Worm (Caenorhabditis elegans) whole organism, L3 larva: ENCODE measurements around the gene C45E5.1.

ENCODE experiments used
- R02D3.7 ChIP-seq: fragments of 150-350 bp; optimal IDR thresholded peaks from 2 replicates; lab custom pipeline; 2014; ENCODE audit warnings: missing biosample characterization, missing genetic modification characterization
- aly-2 ChIP-seq: fragments of 150-350 bp; optimal IDR thresholded peaks from 2 replicates; lab custom pipeline; 2014; ENCODE audit warnings: missing biosample characterization, missing genetic modification characterization
- ama-1 ChIP-seq: fragments of 150-350 bp; optimal IDR thresholded peaks from 2 replicates; lab custom pipeline; 2018
- ceh-16 ChIP-seq: sonication (generic microtip); optimal IDR thresholded peaks from 2 replicates; lab custom pipeline; 2017; ENCODE audit warnings: missing biosample characterization, missing genetic modification characterization
- ceh-28 ChIP-seq: fragments of 150-350 bp; optimal IDR thresholded peaks from 2 replicates; lab custom pipeline; 2014; ENCODE audit warnings: missing biosample characterization, missing genetic modification reagents, missing genetic modification characterization
- ceh-9 ChIP-seq: sonication (generic microtip); optimal IDR thresholded peaks from 2 replicates; lab custom pipeline; 2018; ENCODE audit warnings: missing biosample characterization, missing genetic modification characterization
- egl-5 ChIP-seq: fragments of 150-350 bp; optimal IDR thresholded peaks from 2 replicates; lab custom pipeline; 2017; ENCODE audit warnings: missing biosample characterization, missing genetic modification reagents, missing genetic modification characterization, inconsistent platforms
- elt-1 ChIP-seq: fragments of 150-350 bp; optimal IDR thresholded peaks from 2 replicates; lab custom pipeline; 2014; ENCODE audit warnings: missing biosample characterization, missing genetic modification characterization
- elt-2 ChIP-seq: sonication (generic microtip); optimal IDR thresholded peaks from 2 replicates; lab custom pipeline; 2016; ENCODE audit warnings: missing genetic modification reagents, mild to moderate bottlenecking, missing genetic modification characterization, missing compliant biosample characterization
- elt-3 ChIP-seq, 3 experiments: fragments of 150-350 bp in 1 of 3; sonication (generic microtip) in 2 of 3; optimal IDR thresholded peaks; 2 replicates in 2 of 3; 4 replicates in 1 of 3; lab custom pipeline; 2014 to 2017; ENCODE audit warnings: missing biosample characterization in 3 of 3, missing genetic modification characterization in 3 of 3
- eor-1 ChIP-seq, 2 experiments: fragments of 150-350 bp; optimal IDR thresholded peaks; 2 replicates each; lab custom pipeline; 2014 to 2018; ENCODE audit warnings: missing biosample characterization in 2 of 2, missing genetic modification characterization in 2 of 2
- fkh-10 ChIP-seq: sonication (generic microtip); optimal IDR thresholded peaks from 2 replicates; lab custom pipeline; 2017; ENCODE audit warnings: missing biosample characterization, missing genetic modification reagents, missing genetic modification characterization
- fkh-2 ChIP-seq: fragments of 150-350 bp; optimal IDR thresholded peaks from 2 replicates; lab custom pipeline; 2014; ENCODE audit warnings: missing biosample characterization, missing genetic modification reagents, missing genetic modification characterization
- fos-1 ChIP-seq: fragments of 150-350 bp; optimal IDR thresholded peaks from 2 replicates; lab custom pipeline; 2014; ENCODE audit warnings: missing biosample characterization, missing genetic modification characterization
- hmg-11 ChIP-seq: sonication (generic microtip); optimal IDR thresholded peaks from 2 replicates; lab custom pipeline; 2016; ENCODE audit warnings: missing genetic modification characterization, missing compliant biosample characterization
- jun-1 ChIP-seq: fragments of 150-350 bp; optimal IDR thresholded peaks from 2 replicates; lab custom pipeline; 2014; ENCODE audit warnings: missing biosample characterization, missing genetic modification reagents, missing genetic modification characterization
- lin-15B ChIP-seq: fragments of 150-350 bp; optimal IDR thresholded peaks from 2 replicates; lab custom pipeline; 2014; ENCODE audit warnings: missing biosample characterization, missing genetic modification characterization
- mdl-1 ChIP-seq: fragments of 150-350 bp; optimal IDR thresholded peaks from 2 replicates; lab custom pipeline; 2014; ENCODE audit warnings: missing biosample characterization, missing genetic modification characterization
- mml-1 ChIP-seq: fragments of 150-350 bp; sonication (generic microtip); optimal IDR thresholded peaks from 3 replicates; lab custom pipeline; 2014; ENCODE audit warnings: missing biosample characterization, missing genetic modification characterization
- nfya-1 ChIP-seq: sonication (generic microtip); optimal IDR thresholded peaks from 2 replicates; lab custom pipeline; 2017; ENCODE audit warnings: missing genetic modification characterization, mild to moderate bottlenecking, missing compliant biosample characterization, antibody characterized with exemption, moderate library complexity; ENCODE audit not compliant: insufficient read depth
- nhr-12 ChIP-seq: fragments of 150-350 bp; optimal IDR thresholded peaks from 2 replicates; lab custom pipeline; 2014; ENCODE audit warnings: missing biosample characterization, missing genetic modification characterization
- nhr-23 ChIP-seq: fragments of 150-350 bp; optimal IDR thresholded peaks from 2 replicates; lab custom pipeline; 2014; ENCODE audit warnings: missing biosample characterization, missing genetic modification reagents, missing genetic modification characterization
- nhr-25 ChIP-seq: sonication (generic microtip); optimal IDR thresholded peaks from 2 replicates; lab custom pipeline; 2017; ENCODE audit warnings: missing biosample characterization, missing genetic modification characterization
- nhr-28 ChIP-seq: fragments of 150-350 bp; optimal IDR thresholded peaks from 2 replicates; lab custom pipeline; 2014; ENCODE audit warnings: missing biosample characterization, missing genetic modification characterization
- nhr-43 ChIP-seq: sonication (generic microtip); optimal IDR thresholded peaks from 2 replicates; lab custom pipeline; 2016; ENCODE audit warnings: mild to moderate bottlenecking, missing genetic modification characterization, missing compliant biosample characterization; ENCODE audit not compliant: poor library complexity, severe bottlenecking
- nhr-76 ChIP-seq: fragments of 150-350 bp; sonication (generic microtip); optimal IDR thresholded peaks from 5 replicates; lab custom pipeline; 2014; ENCODE audit warnings: missing biosample characterization, missing genetic modification characterization
- nhr-77 ChIP-seq: fragments of 150-350 bp; optimal IDR thresholded peaks from 2 replicates; lab custom pipeline; 2014; ENCODE audit warnings: missing biosample characterization, missing genetic modification characterization
- pha-4 ChIP-seq: fragments of 150-350 bp; optimal IDR thresholded peaks from 2 replicates; lab custom pipeline; 2014; ENCODE audit warnings: missing biosample characterization, missing genetic modification reagents, missing genetic modification characterization
- pqm-1 ChIP-seq: fragments of 150-350 bp; optimal IDR thresholded peaks from 2 replicates; lab custom pipeline; 2017; ENCODE audit warnings: missing biosample characterization, missing genetic modification characterization, inconsistent platforms
- sea-2 ChIP-seq: fragments of 150-350 bp; sonication (generic microtip); optimal IDR thresholded peaks from 4 replicates; lab custom pipeline; 2014; ENCODE audit warnings: missing biosample characterization, missing genetic modification reagents, missing genetic modification characterization
- skn-1 ChIP-seq: fragments of 150-350 bp; optimal IDR thresholded peaks from 2 replicates; lab custom pipeline; 2014; ENCODE audit warnings: missing biosample characterization, missing genetic modification characterization
- snpc-4 ChIP-seq: fragments of 150-350 bp; optimal IDR thresholded peaks from 2 replicates; lab custom pipeline; 2014; ENCODE audit warnings: missing biosample characterization, missing genetic modification characterization
- tbx-2 ChIP-seq: sonication (generic microtip); optimal IDR thresholded peaks from 2 replicates; lab custom pipeline; 2016; ENCODE audit warnings: mild to moderate bottlenecking, missing genetic modification characterization, missing compliant biosample characterization
- unc-39 ChIP-seq: sonication (generic microtip); optimal IDR thresholded peaks from 4 replicates; lab custom pipeline; 2017; ENCODE audit warnings: missing biosample characterization, missing genetic modification characterization
- unc-62 ChIP-seq: fragments of 150-350 bp; sonication (generic microtip); optimal IDR thresholded peaks from 4 replicates; lab custom pipeline; 2014; ENCODE audit warnings: missing biosample characterization, missing genetic modification reagents, missing genetic modification characterization
- ztf-11 ChIP-seq: fragments of 150-350 bp; optimal IDR thresholded peaks from 2 replicates; lab custom pipeline; 2014; ENCODE audit warnings: missing biosample characterization, missing genetic modification characterization
- ztf-4 ChIP-seq: fragments of 150-350 bp; optimal IDR thresholded peaks from 2 replicates; lab custom pipeline; 2014; ENCODE audit warnings: missing biosample characterization, missing genetic modification characterization

Gene C45E5.1

ce11 chrIV:5741045-5741444 lies 3.2 kb upstream of the C45E5.1 start, which contains the start of gene chil-11:
TSS of gene chil-11 (plus strand) at chrIV:5741345.
- no peak for TF ChIP-seq fkh-10 (GFP tag; lab: Kevin White, UChicago)
- no peak for TF ChIP-seq snpc-4 (tag; lab: Kevin White, UChicago)
- TF ChIP-seq nhr-23 (tag; lab: Kevin White, UChicago) = no peak
- TF ChIP-seq aly-2 (tag; lab: Kevin White, UChicago) = no peak
- TF ChIP-seq nhr-25 = no peak
- TF ChIP-seq tbx-2 (tag; lab: Kevin White, UChicago) = no peak
- TF ChIP-seq ama-1 = no peak
- TF ChIP-seq ztf-11 (tag; lab: Kevin White, UChicago) = no peak
- no peak for TF ChIP-seq ztf-4
- no peak for TF ChIP-seq mml-1 (tag; lab: Kevin White, UChicago)
- no peak for TF ChIP-seq R02D3.7 (tag; lab: Kevin White, UChicago)
- no peak for TF ChIP-seq nhr-77 (tag; lab: Kevin White, UChicago)
- no peak for TF ChIP-seq nhr-12 (tag; lab: Kevin White, UChicago)
- TF ChIP-seq fkh-2 (tag; lab: Kevin White, UChicago) = no peak
- TF ChIP-seq mdl-1 (tag; lab: Kevin White, UChicago) = no peak
- no peak for TF ChIP-seq eor-1 (tag; optimal IDR thresholded peaks at IDR 0.05; lab: Kevin White, UChicago)
- TF ChIP-seq nhr-43 (tag; lab: Kevin White, UChicago) = no peak
- TF ChIP-seq egl-5 = no peak
- no peak for TF ChIP-seq lin-15B
- TF ChIP-seq jun-1 (tag; lab: Kevin White, UChicago) = no peak

ce11 chrIV:5749874-5750273 lies 5.7 kb downstream of the C45E5.1 start:
- TF ChIP-seq elt-3 (tag; optimal IDR thresholded peaks at IDR 0.05; lab: Kevin White, UChicago) (peak in 1 of 3 experiments; percentile 12), ceh-28 (tag; lab: Kevin White, UChicago) (peak; percentile 51), nhr-25 (peak; percentile 29), ceh-16 (tag; lab: Kevin White, UChicago) (no peak), nhr-23 (tag; lab: Kevin White, UChicago) (peak; percentile 36), nhr-43 (tag; lab: Kevin White, UChicago) (peak; percentile 25), skn-1 (tag; lab: Kevin White, UChicago) (no peak), elt-2 (tag; lab: Kevin White, UChicago) (peak; percentile 41), nhr-28 (tag; lab: Kevin White, UChicago) (no peak), unc-39 (no peak), nfya-1 (tag; lab: Kevin White, UChicago) (peak; percentile 22), elt-1 (tag; lab: Kevin White, UChicago) (peak; percentile 51), hmg-11 (tag; lab: Kevin White, UChicago) (no peak), mml-1 (tag; lab: Kevin White, UChicago) (no peak), sea-2 (GFP tag; lab: Kevin White, UChicago) (no peak), R02D3.7 (tag; lab: Kevin White, UChicago) (no peak), fos-1 (tag; lab: Kevin White, UChicago) (no peak), unc-62 (no peak), ceh-9 (tag; lab: Kevin White, UChicago) (no peak)

- TF ChIP-seq eor-1 (tag; optimal IDR thresholded peaks at IDR 0.05; lab: Kevin White, UChicago) (no peak), nfya-1 (tag; lab: Kevin White, UChicago) (peak; percentile 94)
Measured at ce11 chrIV:5751997-5752396, 7.8 kb downstream of the C45E5.1 start.

- no peak for TF ChIP-seq pqm-1 (tag; lab: Kevin White, UChicago)
- TF ChIP-seq nhr-25 = no peak
- TF ChIP-seq nhr-77 (tag; lab: Kevin White, UChicago) = no peak
- TF ChIP-seq pha-4 = no peak
- TF ChIP-seq snpc-4 (tag; lab: Kevin White, UChicago) = no peak
- no peak for TF ChIP-seq nhr-76 (tag; lab: Kevin White, UChicago)
Measured at ce11 chrIV:5752704-5753103, 8.5 kb downstream of the C45E5.1 start.
